Fruit fly (Drosophila melanogaster) whole organism, prepupa: ENCODE results near the gene CG15034.
A peak's percentile ranks its signal among the peaks of the same experiment; 100 is the strongest.

Experiments
- Blimp-1 ChIP-seq: fragments of 200-800 bp; sonication (Bioruptor generic); optimal IDR thresholded peaks from 3 replicates; lab custom pipeline; 2017; ENCODE audit warnings: missing biosample characterization, missing genetic modification characterization, mild to moderate bottlenecking, moderate library complexity, missing genetic modification reagents
- CG10631 ChIP-seq: fragments of 200-800 bp; sonication (Bioruptor generic); optimal IDR thresholded peaks from 2 replicates; lab custom pipeline; 2016; ENCODE audit warnings: missing biosample characterization, missing genetic modification characterization
- CG10669 ChIP-seq: fragments of 200-800 bp; sonication (Bioruptor generic); optimal IDR thresholded peaks from 3 replicates; lab custom pipeline; 2018; ENCODE audit warnings: missing biosample characterization, mild to moderate bottlenecking, missing genetic modification characterization, moderate library complexity
- CG11294 ChIP-seq: fragments of 200-800 bp; sonication (Bioruptor generic); IDR thresholded peaks from 2 replicates; pipeline ENCODE4 v1.3.6; 2022; ENCODE audit warnings: missing biosample characterization, missing genetic modification characterization
- CG11762 ChIP-seq: fragments of 200-800 bp; sonication (Bioruptor generic); optimal IDR thresholded peaks from 3 replicates; lab custom pipeline; 2016; ENCODE audit warnings: missing biosample characterization, missing genetic modification characterization; ENCODE audit not compliant: insufficient read depth
- CG11902 ChIP-seq: fragments of 200-800 bp; sonication (Bioruptor generic); optimal IDR thresholded peaks from 3 replicates; lab custom pipeline; 2016; ENCODE audit warnings: missing biosample characterization, missing genetic modification characterization
- CG15336 ChIP-seq: fragments of 200-800 bp; sonication (Bioruptor generic); IDR thresholded peaks from 2 replicates; pipeline ENCODE4 v1.3.6; 2022; ENCODE audit warnings: missing biosample characterization, missing genetic modification characterization
- CG1621 ChIP-seq: fragments of 200-800 bp; sonication (Bioruptor generic); optimal IDR thresholded peaks from 3 replicates; lab custom pipeline; 2018; ENCODE audit warnings: missing biosample characterization, mild to moderate bottlenecking, missing genetic modification characterization
- CG16779 ChIP-seq: fragments of 200-800 bp; sonication (Bioruptor generic); optimal IDR thresholded peaks from 3 replicates; lab custom pipeline; 2017; ENCODE audit warnings: missing biosample characterization, mild to moderate bottlenecking, missing genetic modification characterization
- CG3032 ChIP-seq: fragments of 200-800 bp; optimal IDR thresholded peaks from 2 replicates; lab custom pipeline; 2019; ENCODE audit warnings: missing biosample characterization, mild to moderate bottlenecking, missing genetic modification characterization, moderate library complexity
- CG31627 ChIP-seq: fragments of 200-800 bp; sonication (Bioruptor generic); optimal IDR thresholded peaks from 3 replicates; lab custom pipeline; 2016; ENCODE audit warnings: missing biosample characterization, missing genetic modification characterization
- CG3919 ChIP-seq: fragments of 200-800 bp; sonication (Bioruptor generic); optimal IDR thresholded peaks from 3 replicates; lab custom pipeline; 2016; ENCODE audit warnings: missing biosample characterization, missing genetic modification characterization
- CG6276 ChIP-seq: fragments of 200-800 bp; sonication (Bioruptor generic); optimal IDR thresholded peaks from 2 replicates; lab custom pipeline; 2017; ENCODE audit warnings: missing biosample characterization, mild to moderate bottlenecking, missing genetic modification characterization
- CG6792 ChIP-seq: fragments of 200-800 bp; sonication (Bioruptor generic); optimal IDR thresholded peaks from 3 replicates; lab custom pipeline; 2016; ENCODE audit warnings: missing biosample characterization, missing genetic modification characterization
- CG6854 ChIP-seq: fragments of 200-800 bp; sonication (Bioruptor generic); optimal IDR thresholded peaks from 2 replicates; lab custom pipeline; 2017; ENCODE audit warnings: missing biosample characterization, mild to moderate bottlenecking, missing genetic modification characterization
- CG7368 ChIP-seq: fragments of 200-800 bp; sonication (Bioruptor generic); optimal IDR thresholded peaks from 3 replicates; lab custom pipeline; 2016; ENCODE audit warnings: missing biosample characterization, missing genetic modification characterization
- CG8319 ChIP-seq: fragments of 200-800 bp; sonication (Bioruptor generic); optimal IDR thresholded peaks from 3 replicates; lab custom pipeline; 2016; ENCODE audit warnings: missing biosample characterization, missing genetic modification characterization
- Eip75B ChIP-seq: fragments of 200-800 bp; sonication (Bioruptor generic); optimal IDR thresholded peaks from 3 replicates; lab custom pipeline; 2016; ENCODE audit warnings: missing biosample characterization, missing genetic modification characterization
- Eip78C ChIP-seq: fragments of 200-800 bp; sonication (Bioruptor generic); peaks from one replicate; lab custom pipeline; 2016; ENCODE audit warnings: missing biosample characterization, missing genetic modification characterization
- Eip93F ChIP-seq: fragments of 200-800 bp; sonication (Bioruptor generic); optimal IDR thresholded peaks from 2 replicates; lab custom pipeline; 2016; ENCODE audit warnings: missing biosample characterization, mild to moderate bottlenecking, missing genetic modification characterization
- Ets96B ChIP-seq: fragments of 200-800 bp; optimal IDR thresholded peaks from 2 replicates; lab custom pipeline; 2019; ENCODE audit warnings: missing biosample characterization, mild to moderate bottlenecking, missing genetic modification characterization, moderate library complexity
- Gug ChIP-seq: fragments of 200-800 bp; sonication (Bioruptor generic); IDR thresholded peaks from 2 replicates; pipeline ENCODE4 v1.3.6; 2022; ENCODE audit warnings: missing biosample characterization, missing genetic modification characterization
- Hr38 ChIP-seq: sonication (Bioruptor generic); optimal IDR thresholded peaks from 2 replicates; lab custom pipeline; 2016; ENCODE audit warnings: missing biosample characterization, missing genetic modification characterization
- Hr39 ChIP-seq: fragments of 200-800 bp; sonication (Bioruptor generic); optimal IDR thresholded peaks from 2 replicates; lab custom pipeline; 2016; ENCODE audit warnings: missing biosample characterization, missing genetic modification characterization
- Hr4 ChIP-seq: fragments of 200-800 bp; sonication (Bioruptor generic); optimal IDR thresholded peaks from 3 replicates; lab custom pipeline; 2016; ENCODE audit warnings: missing biosample characterization, missing genetic modification characterization
- Lpt ChIP-seq: fragments of 200-800 bp; sonication (Bioruptor generic); optimal IDR thresholded peaks from 3 replicates; lab custom pipeline; 2016; ENCODE audit warnings: missing biosample characterization, missing genetic modification characterization
- OdsH ChIP-seq: fragments of 200-800 bp; sonication (Bioruptor generic); optimal IDR thresholded peaks from 3 replicates; lab custom pipeline; 2016; ENCODE audit warnings: missing biosample characterization, missing genetic modification characterization
- Smox ChIP-seq: fragments of 200-800 bp; sonication (Bioruptor generic); optimal IDR thresholded peaks from 3 replicates; lab custom pipeline; 2016; ENCODE audit warnings: missing biosample characterization, missing genetic modification characterization
- Sox102F ChIP-seq: fragments of 200-800 bp; sonication (Bioruptor generic); optimal IDR thresholded peaks from 2 replicates; lab custom pipeline; 2016; ENCODE audit warnings: missing biosample characterization, mild to moderate bottlenecking, missing genetic modification characterization
- Sox14 ChIP-seq: fragments of 200-800 bp; sonication (Bioruptor generic); optimal IDR thresholded peaks from 3 replicates; lab custom pipeline; 2016; ENCODE audit warnings: missing biosample characterization, missing genetic modification characterization
- Sox15 ChIP-seq: fragments of 200-800 bp; sonication (Bioruptor generic); optimal IDR thresholded peaks from 3 replicates; lab custom pipeline; 2016; ENCODE audit warnings: missing biosample characterization, missing genetic modification characterization
- achi ChIP-seq: fragments of 200-800 bp; sonication (Bioruptor generic); optimal IDR thresholded peaks from 3 replicates; lab custom pipeline; 2016; ENCODE audit warnings: missing biosample characterization, missing genetic modification characterization
- dac ChIP-seq: fragments of 200-800 bp; sonication (Bioruptor generic); optimal IDR thresholded peaks from 2 replicates; lab custom pipeline; 2017; ENCODE audit warnings: missing biosample characterization, mild to moderate bottlenecking, missing genetic modification characterization
- eg ChIP-seq: fragments of 200-800 bp; sonication (Bioruptor generic); IDR thresholded peaks from 3 replicates; pipeline ENCODE4 v1.3.6; 2022; ENCODE audit warnings: missing biosample characterization, missing genetic modification characterization
- esn ChIP-seq: fragments of 200-800 bp; sonication (Bioruptor generic); optimal IDR thresholded peaks from 2 replicates; lab custom pipeline; 2016; ENCODE audit warnings: missing biosample characterization, mild to moderate bottlenecking, missing genetic modification characterization, moderate library complexity
- fd59A ChIP-seq: fragments of 200-800 bp; sonication (Bioruptor generic); optimal IDR thresholded peaks from 2 replicates; lab custom pipeline; 2017; ENCODE audit warnings: missing biosample characterization, mild to moderate bottlenecking, missing genetic modification characterization, missing genetic modification reagents
- fd85E ChIP-seq: fragments of 200-800 bp; sonication (Bioruptor generic); optimal IDR thresholded peaks from 3 replicates; lab custom pipeline; 2016; ENCODE audit warnings: missing biosample characterization, missing genetic modification characterization
- fkh ChIP-seq: fragments of 200-800 bp; sonication (Bioruptor generic); optimal IDR thresholded peaks from 3 replicates; lab custom pipeline; 2017; ENCODE audit warnings: missing biosample characterization, mild to moderate bottlenecking, missing genetic modification characterization, moderate library complexity
- lz ChIP-seq: fragments of 200-800 bp; sonication (Bioruptor generic); optimal IDR thresholded peaks from 3 replicates; lab custom pipeline; 2016; ENCODE audit warnings: missing biosample characterization, missing genetic modification characterization
- net ChIP-seq: fragments of 200-800 bp; sonication (Bioruptor generic); optimal IDR thresholded peaks from 3 replicates; lab custom pipeline; 2016; ENCODE audit warnings: missing biosample characterization, missing genetic modification characterization
- pdm3 ChIP-seq: fragments of 200-800 bp; sonication (Bioruptor generic); optimal IDR thresholded peaks from 3 replicates; lab custom pipeline; 2016; ENCODE audit warnings: missing biosample characterization, missing genetic modification characterization
- salr ChIP-seq, 2 experiments: fragments of 200-800 bp; sonication (Bioruptor generic); optimal IDR thresholded peaks; 3 replicates each; lab custom pipeline; 2016 to 2018; ENCODE audit warnings: missing biosample characterization in 2 of 2, missing genetic modification characterization in 2 of 2, mild to moderate bottlenecking in 1 of 2
- spab ChIP-seq: fragments of 200-800 bp; sonication (Bioruptor generic); optimal IDR thresholded peaks from 2 replicates; lab custom pipeline; 2017; ENCODE audit warnings: missing biosample characterization, mild to moderate bottlenecking, missing genetic modification characterization, missing genetic modification reagents
- svp ChIP-seq: fragments of 200-800 bp; sonication (Bioruptor generic); peaks from one replicate; lab custom pipeline; 2016; ENCODE audit warnings: missing biosample characterization, missing genetic modification characterization
- vri ChIP-seq: fragments of 200-800 bp; sonication (Bioruptor generic); optimal IDR thresholded peaks from 3 replicates; lab custom pipeline; 2016; ENCODE audit warnings: missing biosample characterization, mild to moderate bottlenecking, missing genetic modification characterization

Gene CG15034

DNA sequence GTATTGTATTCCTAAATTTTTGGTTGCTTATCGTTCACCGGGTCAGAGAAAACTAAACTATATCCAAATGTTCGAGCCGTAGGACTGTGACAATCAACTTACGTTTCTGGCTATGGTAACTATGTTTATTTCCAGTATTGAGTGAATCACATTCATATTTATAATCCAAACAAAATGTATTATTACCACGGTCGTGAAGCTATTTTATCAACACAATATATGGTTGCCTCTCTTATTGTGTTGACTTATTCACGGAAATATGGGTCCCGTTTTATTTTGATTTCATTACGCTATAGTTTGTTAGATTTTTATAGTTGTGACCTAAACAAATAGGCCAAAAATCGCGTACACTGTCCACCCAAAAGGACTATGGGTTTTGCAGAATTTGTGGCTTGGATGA, at the start of gene CG15034:
Gene CG15034 (minus strand): TSS at position 101 of the 400 bp plus-strand sequence.
- TF ChIP-seq Gug (GFP tag; lab: Robert Waterston, UW) (no peak), CG31627 (no peak), pdm3 (GFP tag; lab: Kevin White, UChicago) (no peak), CG3032 (tag; lab: Kevin White, UChicago) (no peak), CG15336 (no peak), Blimp-1 (GFP tag; lab: Kevin White, UChicago) (no peak), Eip93F (GFP tag; lab: Kevin White, UChicago) (no peak)

DNA sequence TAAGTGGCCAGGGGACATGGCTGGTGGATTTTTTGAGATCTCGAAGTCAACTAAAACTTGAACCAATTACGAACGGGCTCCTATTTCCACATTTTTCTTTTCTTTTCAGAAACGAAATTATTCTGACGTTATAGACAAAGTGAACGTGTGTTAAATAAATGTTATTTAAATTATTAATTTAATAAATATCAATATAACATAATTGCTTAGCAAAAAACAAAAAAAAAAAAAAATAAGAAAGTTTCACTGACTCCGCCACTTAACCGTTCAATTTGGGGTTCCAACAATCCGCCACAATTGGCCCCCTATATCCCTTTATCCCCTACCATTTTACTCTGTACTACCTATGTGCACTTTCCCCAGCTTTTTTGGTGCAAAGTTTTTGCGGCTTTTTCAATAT, 35.6 kb upstream of the CG15034 start, which contains the start of gene CG42781:
Gene CG42781 (minus strand): TSS at position 101 of the 400 bp plus-strand sequence.
- TF ChIP-seq CG3032 (tag; lab: Kevin White, UChicago) (no peak), salr (GFP tag; optimal IDR thresholded peaks at IDR 0.05; lab: Kevin White, UChicago) (no peak), CG16779 (tag; lab: Kevin White, UChicago) (no peak), CG6854 (no peak), Hr39 (GFP tag; lab: Kevin White, UChicago) (no peak), Eip75B (GFP tag; lab: Kevin White, UChicago) (no peak), CG3919 (GFP tag; lab: Kevin White, UChicago) (no peak), lz (GFP tag; lab: Kevin White, UChicago) (no peak), Gug (GFP tag; lab: Robert Waterston, UW) (no peak), CG15336 (no peak), CG11902 (GFP tag; lab: Kevin White, UChicago) (no peak), CG6276 (GFP tag; lab: Kevin White, UChicago) (no peak), net (GFP tag; lab: Kevin White, UChicago) (no peak), Eip93F (GFP tag; lab: Kevin White, UChicago) (no peak), esn (no peak), Smox (GFP tag; lab: Kevin White, UChicago) (no peak), CG8319 (GFP tag; lab: Kevin White, UChicago) (no peak), dac (GFP tag; lab: Kevin White, UChicago) (no peak), Sox15 (GFP tag; lab: Kevin White, UChicago) (no peak)

DNA sequence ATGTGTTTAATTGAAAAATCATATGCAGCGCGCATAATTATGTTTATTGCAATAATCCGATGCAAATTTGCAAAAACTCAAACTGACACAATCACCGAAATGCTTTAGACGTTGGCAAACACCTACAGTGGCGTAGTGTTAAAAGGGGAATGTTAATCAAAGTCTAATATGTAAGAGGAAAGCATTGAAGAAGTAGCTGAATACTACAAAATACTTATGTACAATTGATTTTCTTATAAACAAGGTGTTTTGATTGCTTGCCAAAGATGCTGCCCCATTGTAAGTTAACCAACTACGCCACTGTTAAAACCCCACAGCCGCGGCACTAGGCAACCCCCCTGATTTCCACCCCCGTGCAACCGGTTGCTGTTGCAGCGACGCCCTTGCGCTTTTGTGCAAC, 32.3 kb upstream of the CG15034 start:
- TF ChIP-seq Sox102F (GFP tag; lab: Kevin White, UChicago) (peak; percentile 37), salr (GFP tag; optimal IDR thresholded peaks at IDR 0.05; lab: Kevin White, UChicago) (peak in 1 of 2 experiments; percentile 5), eg (GFP tag; lab: Robert Waterston, UW) (peak; percentile 35; the same call in 1 of the 3 replicates), Gug (GFP tag; lab: Robert Waterston, UW) (no peak), Eip75B (GFP tag; lab: Kevin White, UChicago) (peak; percentile 21), CG7368 (GFP tag; lab: Kevin White, UChicago) (no peak), Lpt (GFP tag; lab: Kevin White, UChicago) (no peak), spab (GFP tag; lab: Kevin White, UChicago) (no peak), lz (GFP tag; lab: Kevin White, UChicago) (peak; percentile 25), Eip78C (peak; percentile 74), CG6792 (GFP tag; lab: Kevin White, UChicago) (peak; percentile 37), CG11762 (GFP tag; lab: Kevin White, UChicago) (no peak), CG1621 (tag; lab: Kevin White, UChicago) (no peak), CG15336 (peak; percentile 23; the same call in 1 of the 2 replicates), CG3919 (GFP tag; lab: Kevin White, UChicago) (peak; percentile 36), fd59A (GFP tag; lab: Kevin White, UChicago) (peak; percentile 17), CG16779 (tag; lab: Kevin White, UChicago) (no peak), Smox (GFP tag; lab: Kevin White, UChicago) (peak; percentile 34), CG11294 (no peak), dac (GFP tag; lab: Kevin White, UChicago) (no peak), OdsH (GFP tag; lab: Kevin White, UChicago) (peak; percentile 32), Sox15 (GFP tag; lab: Kevin White, UChicago) (no peak), fd85E (GFP tag; lab: Kevin White, UChicago) (no peak), vri (GFP tag; lab: Kevin White, UChicago) (no peak), fkh (no peak), achi (GFP tag; lab: Kevin White, UChicago) (no peak), Hr38 (GFP tag; lab: Kevin White, UChicago) (no peak), CG10631 (GFP tag; lab: Kevin White, UChicago) (peak; percentile 2), CG8319 (GFP tag; lab: Kevin White, UChicago) (no peak), CG6276 (GFP tag; lab: Kevin White, UChicago) (no peak), svp (GFP tag; lab: Kevin White, UChicago) (peak; percentile 60), Hr4 (GFP tag; lab: Kevin White, UChicago) (no peak), CG10669 (GFP tag; lab: Kevin White, UChicago) (peak; percentile 23), Ets96B (tag; lab: Kevin White, UChicago) (peak; percentile 13), Sox14 (GFP tag; lab: Kevin White, UChicago) (peak; percentile 10), CG31627 (peak; percentile 34), pdm3 (GFP tag; lab: Kevin White, UChicago) (peak; percentile 16)
